6 fruit fly cellular contexts compared by ENCODE assay signal in the genomic region with DNA sequence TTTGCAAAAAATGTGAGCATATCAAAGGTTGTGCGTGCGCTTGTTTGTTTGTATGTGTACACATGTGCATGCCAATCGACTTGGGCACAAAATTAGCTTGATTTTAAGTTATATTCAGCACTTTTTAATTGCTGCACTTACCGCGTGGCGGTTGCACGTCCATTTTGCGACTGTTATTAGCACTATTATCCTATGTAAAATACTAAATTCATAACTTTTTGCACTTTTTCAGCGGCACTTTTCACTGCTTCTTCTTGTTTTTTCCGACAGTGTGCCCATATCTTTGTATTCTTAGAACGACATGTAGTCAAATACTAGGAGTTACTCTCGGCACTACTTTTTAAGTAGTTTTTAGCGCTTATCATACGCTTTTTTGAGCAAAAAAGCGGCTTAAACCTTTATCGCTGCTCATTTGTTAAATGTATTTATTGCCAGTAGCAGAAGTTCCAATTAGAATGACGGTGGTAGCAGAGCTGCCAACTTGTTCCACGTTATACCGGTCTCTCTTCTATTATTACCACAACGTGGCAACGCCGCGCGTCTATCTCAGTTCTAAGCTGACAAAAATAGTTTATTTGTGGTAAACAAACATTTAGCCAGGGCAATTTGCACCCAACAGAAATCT.
A peak's percentile ranks its signal among the peaks of the same experiment; 100 is the strongest.
TF ChIP-seq lines count a peak whose summit lies in the region.

scaf6 (minus strand) TSS at position 278 of the 625 bp plus-strand sequence.
Papst2 (plus strand) TSS at position 501 of the 625 bp plus-strand sequence.

- peak; percentile 1 to 14 for TF ChIP-seq CTCF in S2 (optimal IDR thresholded peaks at IDR 0.05; lab: Kevin White, UChicago)
- TF ChIP-seq CTCF in whole organism, embryonic (GFP tag; optimal IDR thresholded peaks at IDR 0.05; lab: Kevin White, UChicago): no peak

TF ChIP-seq in whole organism, adult, 20 proteins besides CTCF, POLR2A, EP300 and RAD21:
- TF ChIP-seq Mnt (GFP tag; optimal IDR thresholded peaks at IDR 0.05; lab: Kevin White, UChicago) (peak; percentile 84), CG14711 (tag; optimal IDR thresholded peaks at IDR 0.05; lab: Kevin White, UChicago) (peak; percentile 41), pad (GFP tag; optimal IDR thresholded peaks at IDR 0.05; lab: Kevin White, UChicago) (no peak), CG1620 (GFP tag; optimal IDR thresholded peaks at IDR 0.05; lab: Kevin White, UChicago) (peak; percentile 28), CG11617 (GFP tag; optimal IDR thresholded peaks at IDR 0.05; lab: Kevin White, UChicago) (peak; percentile 42), CG33017 (tag; optimal IDR thresholded peaks at IDR 0.05; lab: Kevin White, UChicago) (no peak), CG7101 (tag; optimal IDR thresholded peaks at IDR 0.05; lab: Kevin White, UChicago) (peak; percentile 4)

TF ChIP-seq in whole organism, embryonic, 481 proteins besides CTCF, POLR2A, EP300 and RAD21 (continues in another document):
- peak; percentile 48 for TF ChIP-seq CG30020 (tag; optimal IDR thresholded peaks at IDR 0.05; lab: Kevin White, UChicago)
- peak; percentile 35 for TF ChIP-seq CG17186 (GFP tag; optimal IDR thresholded peaks at IDR 0.05; lab: Kevin White, UChicago)
- peak; percentile 4 for TF ChIP-seq NC2β (GFP tag; optimal IDR thresholded peaks at IDR 0.05; lab: Kevin White, UChicago)
- TF ChIP-seq dm (GFP tag; optimal IDR thresholded peaks at IDR 0.05; lab: Kevin White, UChicago): peak; percentile 75
- TF ChIP-seq CG10267 (tag; optimal IDR thresholded peaks at IDR 0.05; lab: Kevin White, UChicago): peak; percentile 59
- peak in 1 of 2 experiments; percentile 5 for TF ChIP-seq crp (GFP tag; optimal IDR thresholded peaks at IDR 0.05; lab: Kevin White, UChicago)
- TF ChIP-seq Sin3A (optimal IDR thresholded peaks at IDR 0.05; lab: Kevin White, UChicago): peak; percentile 93
- TF ChIP-seq her (GFP tag; optimal IDR thresholded peaks at IDR 0.05; lab: Kevin White, UChicago): peak; percentile 32
- peak; percentile 29 for TF ChIP-seq gcm (GFP tag; optimal IDR thresholded peaks at IDR 0.05; lab: Kevin White, UChicago)
- no peak for TF ChIP-seq CG13894 (tag; optimal IDR thresholded peaks at IDR 0.05; lab: Kevin White, UChicago)
- TF ChIP-seq CG31365 (tag; optimal IDR thresholded peaks at IDR 0.05; lab: Kevin White, UChicago): no peak
- TF ChIP-seq CG17829 (tag; optimal IDR thresholded peaks at IDR 0.05; lab: Kevin White, UChicago): peak; percentile 41
- TF ChIP-seq lola (GFP tag; optimal IDR thresholded peaks at IDR 0.05; lab: Kevin White, UChicago): peak in 1 of 3 experiments; percentile 8
- TF ChIP-seq D (optimal IDR thresholded peaks at IDR 0.05; lab: Kevin White, UChicago): no peak
- TF ChIP-seq D (GFP tag; optimal IDR thresholded peaks at IDR 0.05; lab: Kevin White, UChicago): no peak
- TF ChIP-seq CG34224 (GFP tag; IDR thresholded peaks at IDR 0.05; lab: Robert Waterston, UW; ENCODE audit: partially characterized antibody): no peak
- peak; percentile 82 for TF ChIP-seq CG9797 (GFP tag; optimal IDR thresholded peaks at IDR 0.05; lab: Kevin White, UChicago)
- peak; percentile 55; the same call in 1 of the 2 replicates for TF ChIP-seq CG13287 (GFP tag; IDR thresholded peaks at IDR 0.05; lab: Robert Waterston, UW; ENCODE audit: partially characterized antibody)

TF ChIP-seq in whole organism, prepupa, 60 proteins besides CTCF, POLR2A, EP300 and RAD21:
- TF ChIP-seq OdsH (GFP tag; optimal IDR thresholded peaks at IDR 0.05; lab: Kevin White, UChicago) (no peak), CG16779 (tag; optimal IDR thresholded peaks at IDR 0.05; lab: Kevin White, UChicago) (no peak), CG8119 (GFP tag; IDR thresholded peaks at IDR 0.05; lab: Robert Waterston, UW) (no peak), fkh (GFP tag; optimal IDR thresholded peaks at IDR 0.05; lab: Kevin White, UChicago) (peak; percentile 95), Eip75B (GFP tag; optimal IDR thresholded peaks at IDR 0.05; lab: Kevin White, UChicago) (no peak), Smox (GFP tag; optimal IDR thresholded peaks at IDR 0.05; lab: Kevin White, UChicago) (no peak), CG3032 (tag; optimal IDR thresholded peaks at IDR 0.05; lab: Kevin White, UChicago) (peak; percentile 10), CG6792 (GFP tag; optimal IDR thresholded peaks at IDR 0.05; lab: Kevin White, UChicago) (no peak), Blimp-1 (GFP tag; optimal IDR thresholded peaks at IDR 0.05; lab: Kevin White, UChicago) (no peak), CG6854 (GFP tag; optimal IDR thresholded peaks at IDR 0.05; lab: Kevin White, UChicago) (peak; percentile 63), esn (GFP tag; optimal IDR thresholded peaks at IDR 0.05; lab: Kevin White, UChicago) (peak; percentile 17)

TF ChIP-seq in whole organism, pupa, 21 proteins besides CTCF, POLR2A, EP300 and RAD21:
- TF ChIP-seq Snoo (tag; optimal IDR thresholded peaks at IDR 0.05; lab: Kevin White, UChicago) (peak; percentile 8), D1 (tag; optimal IDR thresholded peaks at IDR 0.05; lab: Kevin White, UChicago) (no peak)

TF ChIP-seq in whole organism, wandering third instar larva, 38 proteins besides CTCF, POLR2A, EP300 and RAD21:
- TF ChIP-seq Vsx2 (GFP tag; optimal IDR thresholded peaks at IDR 0.05; lab: Kevin White, UChicago; ENCODE audit: partially characterized antibody) (peak; percentile 45), Dif (GFP tag; optimal IDR thresholded peaks at IDR 0.05; lab: Kevin White, UChicago; ENCODE audit: partially characterized antibody) (peak; percentile 29), sv (GFP tag; optimal IDR thresholded peaks at IDR 0.05; lab: Kevin White, UChicago) (no peak), Myc (optimal IDR thresholded peaks at IDR 0.05; lab: Kevin White, UChicago) (peak; percentile 18), fru (GFP tag; optimal IDR thresholded peaks at IDR 0.05; lab: Kevin White, UChicago) (no peak), GATAd (GFP tag; optimal IDR thresholded peaks at IDR 0.05; lab: Kevin White, UChicago) (no peak), lola (GFP tag; optimal IDR thresholded peaks at IDR 0.05; lab: Kevin White, UChicago) (no peak), CG32264 (GFP tag; optimal IDR thresholded peaks at IDR 0.05; lab: Kevin White, UChicago) (no peak), Jra (GFP tag; optimal IDR thresholded peaks at IDR 0.05; lab: Kevin White, UChicago) (no peak)
